Fruit fly (Drosophila melanogaster): Measurements from ENCODE around the gene Lgr3.

Lgr3 gene

DNA sequence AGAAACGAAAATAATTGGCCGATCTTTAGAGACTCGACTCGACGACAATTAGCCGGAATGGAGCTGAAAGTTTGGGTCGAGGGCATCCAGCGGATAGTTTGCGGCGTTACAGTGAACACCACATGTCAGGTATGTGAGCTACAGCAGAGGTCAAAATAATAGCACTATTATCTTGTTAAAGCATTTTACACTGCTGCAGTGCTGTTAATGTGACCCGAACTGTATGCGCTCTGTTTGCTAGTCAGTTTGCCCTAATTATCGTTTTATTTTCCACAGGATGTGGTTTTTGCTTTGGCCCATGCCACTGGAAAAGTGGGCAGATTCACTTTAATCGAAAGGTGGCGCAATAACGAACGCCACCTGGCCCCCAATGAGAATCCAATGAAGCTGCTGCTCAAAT is 3.3 kb upstream of the Lgr3 start:
- no peak for TF ChIP-seq usp (GFP tag; optimal IDR thresholded peaks at IDR 0.05)
- no peak for TF ChIP-seq Dll (optimal IDR thresholded peaks at IDR 0.05)
- no peak for TF ChIP-seq pan (optimal IDR thresholded peaks at IDR 0.05)
- TF ChIP-seq EcR (GFP tag; optimal IDR thresholded peaks at IDR 0.05) = no peak
- TF ChIP-seq CG8478 (optimal IDR thresholded peaks at IDR 0.05) = no peak
- TF ChIP-seq psq (optimal IDR thresholded peaks at IDR 0.05) = no peak

DNA sequence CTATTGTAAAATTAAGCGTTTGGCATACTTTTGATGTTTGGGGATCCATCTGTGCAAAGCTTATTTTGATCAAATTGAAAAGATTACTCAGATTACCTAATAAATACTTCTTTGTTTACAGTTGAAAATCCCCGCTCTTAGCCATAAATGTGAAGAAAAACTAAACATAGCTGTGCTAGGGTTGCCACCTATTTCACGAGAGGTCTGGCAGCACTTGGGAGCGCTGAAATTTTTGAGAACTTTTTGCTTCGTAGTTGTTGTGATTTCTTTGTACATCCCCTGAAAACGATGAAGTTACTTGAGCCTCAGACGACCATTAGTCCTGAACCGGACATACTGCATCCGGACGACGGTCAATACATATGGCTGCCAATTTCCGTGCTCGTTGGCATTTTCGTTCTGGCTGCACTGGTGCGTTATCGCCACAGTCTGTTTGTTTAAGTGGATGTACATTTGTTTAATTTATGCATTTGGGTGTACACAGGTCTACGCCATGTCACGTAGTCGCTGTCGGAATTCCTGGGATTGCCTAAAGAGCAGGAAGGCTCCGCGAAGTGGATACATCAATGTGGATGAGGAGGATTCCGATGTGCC is 13.0 kb downstream of the Lgr3 start, which contains the start of the genes CG4730 and CG5039:
TSS of gene CG4730 (minus strand) at position 194 of the 594 bp plus-strand sequence.
TSS of gene CG5039 (plus strand) at position 195 of the 594 bp plus-strand sequence.
- no peak for TF ChIP-seq EcR (GFP tag; optimal IDR thresholded peaks at IDR 0.05)
- no peak for TF ChIP-seq psq (optimal IDR thresholded peaks at IDR 0.05)
- TF ChIP-seq CG8478 (optimal IDR thresholded peaks at IDR 0.05) = no peak
- TF ChIP-seq pan (optimal IDR thresholded peaks at IDR 0.05) = no peak
- TF ChIP-seq usp (GFP tag; optimal IDR thresholded peaks at IDR 0.05) = no peak
- TF ChIP-seq Dll (optimal IDR thresholded peaks at IDR 0.05) = no peak

DNA sequence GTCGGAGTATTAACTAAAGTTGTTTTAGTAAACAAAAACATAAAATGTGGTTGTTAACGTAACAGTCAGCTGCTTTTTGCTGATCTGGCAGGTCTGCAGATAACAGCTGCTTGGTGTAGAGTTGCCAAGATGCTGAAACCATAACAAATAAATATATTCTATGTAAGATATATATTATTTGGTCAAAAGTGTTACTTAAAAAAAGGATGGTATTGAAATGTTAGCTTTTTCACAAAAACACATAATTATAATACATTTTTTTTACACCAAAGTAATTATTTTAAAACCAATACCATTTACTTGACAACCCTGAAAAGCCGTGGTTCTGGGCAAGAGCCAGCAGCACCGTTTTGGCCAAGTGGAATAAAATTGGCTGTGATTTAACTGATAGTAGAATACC is 14.9 kb downstream of the Lgr3 start, which contains the start of the genes CG4743 and Idh3g:
TSS of gene CG4743 (minus strand) at position 23 of the 400 bp plus-strand sequence.
TSS of gene Idh3g (plus strand) at position 318 of the 400 bp plus-strand sequence.
- TF ChIP-seq usp (GFP tag; optimal IDR thresholded peaks at IDR 0.05) (no peak), Dll (optimal IDR thresholded peaks at IDR 0.05) (no peak), psq (optimal IDR thresholded peaks at IDR 0.05) (no peak), CG8478 (optimal IDR thresholded peaks at IDR 0.05) (no peak), EcR (GFP tag; optimal IDR thresholded peaks at IDR 0.05) (no peak), pan (optimal IDR thresholded peaks at IDR 0.05) (no peak)

DNA sequence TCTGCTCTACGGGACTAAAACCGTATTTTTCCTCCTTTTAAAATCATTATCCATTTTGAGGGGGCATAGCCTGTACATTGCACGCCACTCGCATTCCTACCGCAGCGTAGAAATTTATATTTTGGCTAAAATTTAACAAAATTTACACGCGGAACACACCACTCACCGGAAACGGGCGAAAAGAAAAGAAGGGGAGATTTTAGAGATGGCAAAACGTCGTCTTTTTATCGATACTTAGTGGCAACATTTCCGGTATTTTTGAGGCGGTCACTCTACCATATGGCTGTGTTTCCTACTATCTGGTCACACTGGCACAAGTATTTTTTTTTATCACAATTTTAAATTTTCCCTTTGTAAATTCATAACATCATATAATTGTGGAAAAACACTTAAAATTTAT is 19.2 kb downstream of the Lgr3 start, which contains the start of gene RpL27:
TSS of gene RpL27 (minus strand) at position 193 of the 400 bp plus-strand sequence.
- TF ChIP-seq EcR (GFP tag; optimal IDR thresholded peaks at IDR 0.05) = no peak
- no peak for TF ChIP-seq Dll (optimal IDR thresholded peaks at IDR 0.05)
- no peak for TF ChIP-seq pan (optimal IDR thresholded peaks at IDR 0.05)
- TF ChIP-seq CG8478 (optimal IDR thresholded peaks at IDR 0.05) = no peak
- no peak for TF ChIP-seq psq (optimal IDR thresholded peaks at IDR 0.05)
- TF ChIP-seq usp (GFP tag; optimal IDR thresholded peaks at IDR 0.05) = no peak

DNA sequence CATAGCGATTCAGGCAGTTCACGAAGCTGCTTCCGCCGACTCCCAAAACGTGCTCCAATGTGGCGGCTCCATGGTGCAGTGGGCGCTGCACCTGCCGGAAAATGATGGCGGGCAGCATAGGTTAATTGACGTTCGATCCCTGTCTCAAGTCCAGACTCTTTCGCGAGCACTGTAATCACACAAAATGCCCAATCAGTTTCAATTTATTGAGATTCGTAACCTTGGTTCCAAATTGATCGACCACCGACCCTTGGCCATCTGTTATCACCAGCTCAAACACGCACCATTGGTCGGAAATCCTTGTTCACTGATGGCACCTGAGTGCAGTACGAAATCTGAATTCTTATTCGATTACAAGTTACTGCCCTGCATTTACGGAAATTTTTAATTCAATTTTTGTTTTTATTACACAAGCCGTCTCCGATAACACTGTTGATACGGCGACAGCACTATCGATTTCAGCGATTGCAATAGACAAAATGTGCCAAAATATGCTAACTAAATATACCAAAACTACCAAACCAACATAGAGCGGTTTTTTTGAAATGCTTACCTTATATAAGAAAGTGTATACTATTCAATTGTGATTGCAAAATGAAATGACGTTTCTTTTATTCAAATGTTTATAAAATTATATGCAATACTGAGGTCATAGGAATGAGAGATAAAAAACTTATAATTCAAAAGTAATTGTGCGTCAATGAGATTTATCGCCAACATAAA is 21.2 kb downstream of the Lgr3 start, which contains the start of gene CLS:
TSS of gene CLS (minus strand) at position 673 of the 723 bp plus-strand sequence.
- TF ChIP-seq pan (optimal IDR thresholded peaks at IDR 0.05) (no peak), Dll (optimal IDR thresholded peaks at IDR 0.05) (no peak), EcR (GFP tag; optimal IDR thresholded peaks at IDR 0.05) (no peak), CG8478 (optimal IDR thresholded peaks at IDR 0.05) (no peak), usp (GFP tag; optimal IDR thresholded peaks at IDR 0.05) (no peak), psq (optimal IDR thresholded peaks at IDR 0.05) (no peak)

DNA sequence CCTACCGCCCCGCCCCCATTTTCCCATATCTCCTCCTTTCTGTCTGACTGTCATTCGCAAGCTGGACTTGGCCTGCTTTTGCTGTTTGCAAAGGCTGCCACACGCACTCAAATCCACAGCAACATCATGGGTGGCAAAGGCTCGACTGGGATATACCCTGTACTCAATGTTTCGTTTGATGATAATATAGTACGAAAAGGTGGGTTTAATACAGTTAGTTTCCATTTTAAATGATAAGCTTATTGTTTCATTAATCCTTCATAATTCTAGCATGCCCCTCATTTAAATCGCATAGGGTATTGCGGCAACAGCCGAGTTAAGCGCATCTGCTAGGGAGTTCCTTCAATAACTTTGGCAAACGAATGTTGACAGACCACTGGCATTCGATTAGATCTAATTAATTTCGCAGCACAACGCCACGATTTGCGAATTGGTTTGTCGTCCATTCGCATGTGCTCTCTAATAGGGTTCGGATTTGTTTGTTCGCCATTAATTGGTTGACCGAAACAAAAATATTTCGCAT is 28.6 kb downstream of the Lgr3 start:
- TF ChIP-seq pan (optimal IDR thresholded peaks at IDR 0.05) = no peak
- TF ChIP-seq EcR (GFP tag; optimal IDR thresholded peaks at IDR 0.05) = no peak
- TF ChIP-seq Dll (optimal IDR thresholded peaks at IDR 0.05) = no peak
- no peak for TF ChIP-seq CG8478 (optimal IDR thresholded peaks at IDR 0.05)

DNA sequence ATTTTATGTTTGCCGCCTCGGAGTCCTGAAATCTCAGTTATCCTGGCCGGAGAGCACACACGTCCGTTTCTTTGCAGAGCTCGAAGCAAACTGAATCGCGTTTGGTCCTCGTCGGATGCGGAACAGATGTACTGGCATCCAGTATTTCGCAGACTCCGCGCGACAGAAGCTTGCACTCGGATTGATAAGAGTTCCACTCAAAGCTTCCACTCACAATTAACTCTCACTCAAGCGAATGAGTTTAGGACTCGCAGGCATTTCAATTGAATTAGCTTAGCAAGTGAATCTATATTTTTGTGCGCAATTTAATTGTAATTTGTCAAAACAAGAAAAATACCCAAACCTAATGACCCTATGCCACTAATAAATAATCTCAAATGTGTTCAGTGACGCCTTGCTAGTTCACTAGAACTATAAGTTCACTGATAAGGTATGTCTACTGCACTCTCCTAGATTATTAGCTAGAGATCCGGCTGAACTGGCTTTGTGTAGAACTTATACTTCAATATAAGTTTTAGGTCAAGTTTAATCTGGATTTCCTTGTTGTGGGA is 54.5 kb downstream of the Lgr3 start:
- TF ChIP-seq EcR (GFP tag; optimal IDR thresholded peaks at IDR 0.05) (no peak), usp (GFP tag; optimal IDR thresholded peaks at IDR 0.05) (no peak), Dll (optimal IDR thresholded peaks at IDR 0.05) (no peak), CG8478 (optimal IDR thresholded peaks at IDR 0.05) (no peak), pan (optimal IDR thresholded peaks at IDR 0.05) (no peak), psq (optimal IDR thresholded peaks at IDR 0.05) (no peak)

DNA sequence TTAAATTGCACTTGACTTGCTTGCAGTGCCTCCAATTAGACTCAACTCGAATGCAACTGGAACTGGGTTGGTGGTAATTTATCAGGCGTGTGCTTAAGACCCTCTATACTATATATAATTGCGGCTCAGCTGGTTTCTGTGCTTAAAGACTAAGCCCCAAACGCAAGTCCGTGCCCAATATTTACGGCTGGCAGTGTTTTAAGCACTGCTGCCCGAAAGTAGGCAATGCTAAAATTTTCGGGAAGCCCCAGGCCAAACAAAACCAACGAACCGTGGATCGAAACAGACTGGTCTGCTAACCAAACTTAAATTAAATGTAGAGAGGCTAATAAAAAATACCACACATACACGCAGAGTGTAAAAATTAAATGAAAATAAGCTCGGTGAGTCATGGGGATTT is 55.4 kb downstream of the Lgr3 start:
- no peak for TF ChIP-seq CG8478 (optimal IDR thresholded peaks at IDR 0.05)
- no peak for TF ChIP-seq EcR (GFP tag; optimal IDR thresholded peaks at IDR 0.05)
- no peak for TF ChIP-seq Dll (optimal IDR thresholded peaks at IDR 0.05)
- no peak for TF ChIP-seq pan (optimal IDR thresholded peaks at IDR 0.05)
- TF ChIP-seq psq (optimal IDR thresholded peaks at IDR 0.05) = no peak
- no peak for TF ChIP-seq usp (GFP tag; optimal IDR thresholded peaks at IDR 0.05)

DNA sequence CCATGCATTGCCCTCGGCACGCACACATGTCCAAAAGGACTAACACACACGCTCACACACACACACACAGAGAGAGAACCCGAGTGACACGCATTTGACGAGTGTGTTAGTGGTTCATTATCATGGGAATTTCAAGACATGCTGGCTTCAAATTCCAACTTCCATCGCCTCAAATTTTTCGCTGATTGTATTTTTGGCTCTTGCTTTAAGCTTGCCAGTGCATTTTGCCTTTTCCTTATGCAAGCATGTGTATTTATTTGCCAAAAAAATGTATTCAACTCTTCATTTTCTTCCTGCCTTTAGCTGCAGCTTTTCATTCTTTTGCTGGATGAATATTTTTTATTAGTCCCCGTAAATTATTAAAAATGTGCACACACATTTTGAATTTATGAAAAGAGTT is 58.2 kb downstream of the Lgr3 start:
- TF ChIP-seq CG8478 (optimal IDR thresholded peaks at IDR 0.05) (no peak), psq (optimal IDR thresholded peaks at IDR 0.05) (no peak), EcR (GFP tag; optimal IDR thresholded peaks at IDR 0.05) (no peak), pan (optimal IDR thresholded peaks at IDR 0.05) (no peak), usp (GFP tag; optimal IDR thresholded peaks at IDR 0.05) (no peak), Dll (optimal IDR thresholded peaks at IDR 0.05) (no peak)
